Fruit fly (Drosophila melanogaster) whole organism, adult: ENCODE results near the gene Megf8.

ENCODE experiments used
- CG11617 ChIP-seq: fragments of 200-800 bp; sonication (Bioruptor generic); optimal IDR thresholded peaks from 2 replicates; lab custom pipeline; 2017; ENCODE audit warnings: mild to moderate bottlenecking, missing biosample characterization, missing genetic modification reagents, missing genetic modification characterization
- CG12768 ChIP-seq: fragments of 200-800 bp; sonication (Bioruptor generic); optimal IDR thresholded peaks from 2 replicates; lab custom pipeline; 2017; ENCODE audit warnings: missing biosample characterization, missing genetic modification characterization, mild to moderate bottlenecking, moderate library complexity, missing genetic modification reagents
- CG33017 ChIP-seq: fragments of 200-800 bp; sonication (Bioruptor generic); optimal IDR thresholded peaks from 2 replicates; lab custom pipeline; 2018; ENCODE audit warnings: missing biosample characterization, mild to moderate bottlenecking, missing genetic modification characterization, moderate library complexity
- CG5204 ChIP-seq: fragments of 200-800 bp; sonication (Bioruptor generic); optimal IDR thresholded peaks from 2 replicates; lab custom pipeline; 2016; ENCODE audit warnings: missing biosample characterization, missing genetic modification characterization
- CG7045 ChIP-seq: fragments of 200-800 bp; sonication (Bioruptor generic); optimal IDR thresholded peaks from 2 replicates; lab custom pipeline; 2017; ENCODE audit warnings: missing biosample characterization, mild to moderate bottlenecking, missing genetic modification characterization
- cic ChIP-seq: fragments of 200-800 bp; sonication (Bioruptor generic); optimal IDR thresholded peaks from 2 replicates; lab custom pipeline; 2017; ENCODE audit warnings: missing biosample characterization, mild to moderate bottlenecking, missing genetic modification characterization, moderate library complexity
- pad ChIP-seq: fragments of 200-800 bp; sonication (Bioruptor generic); optimal IDR thresholded peaks from 3 replicates; lab custom pipeline; 2017; ENCODE audit warnings: missing biosample characterization, missing genetic modification characterization, mild to moderate bottlenecking, moderate library complexity, missing genetic modification reagents
- tj ChIP-seq: fragments of 200-800 bp; sonication (Bioruptor generic); optimal IDR thresholded peaks from 3 replicates; lab custom pipeline; 2017; ENCODE audit warnings: missing biosample characterization, mild to moderate bottlenecking, missing genetic modification characterization, moderate library complexity

dm6 chr2L:8030102-8030501, 13.2 kb upstream of the Megf8 start:
- no peak for TF ChIP-seq CG7045 (GFP tag; lab: Kevin White, UChicago)
- no peak for TF ChIP-seq pad (GFP tag; lab: Kevin White, UChicago)
- no peak for TF ChIP-seq CG5204 (GFP tag; lab: Kevin White, UChicago)
- TF ChIP-seq tj (GFP tag; lab: Kevin White, UChicago): no peak
- no peak for TF ChIP-seq CG11617 (GFP tag; lab: Kevin White, UChicago)
- no peak for TF ChIP-seq cic
- no peak for TF ChIP-seq CG12768 (GFP tag; lab: Kevin White, UChicago)
- TF ChIP-seq CG33017: no peak
